Fruit fly (Drosophila melanogaster) S2 (cell line): ENCODE data around the gene CG18789.

ENCODE experiments used
- CG8478 ChIP-seq: fragments of >200 bp; optimal IDR thresholded peaks from 2 replicates; lab custom pipeline; 2018
- CTCF ChIP-seq, 2 experiments: fragments of >200 bp; optimal IDR thresholded peaks; 2 replicates each; lab custom pipeline; 2018

dm6 chr2L:12029594-12030197 lies 34.5 kb upstream of the CG18789 start:
- TF ChIP-seq CTCF (optimal IDR thresholded peaks at IDR 0.05; lab: Kevin White, UChicago) (no peak), CG8478 (lab: Kevin White, UChicago) (no peak)
